Worm (Caenorhabditis elegans): Measurements from ENCODE around the gene F53A2.1.

ce11 chrIII:13307107-13307506 lies 17.5 kb downstream of the F53A2.1 start, which contains the start of the genes klp-19 and slc-36.1:
- TF ChIP-seq nhr-11 (tag; optimal IDR thresholded peaks at IDR 0.05) = no peak
- TF ChIP-seq pha-4 (tag; optimal IDR thresholded peaks at IDR 0.05) = no peak
- TF ChIP-seq ceh-6 (GFP tag; optimal IDR thresholded peaks at IDR 0.05) = no peak
- TF ChIP-seq unc-86 (tag; optimal IDR thresholded peaks at IDR 0.05) = no peak
- no peak for TF ChIP-seq fkh-10 (GFP tag; optimal IDR thresholded peaks at IDR 0.05)
- no peak for TF ChIP-seq hlh-6 (tag; optimal IDR thresholded peaks at IDR 0.05)
